Worm (Caenorhabditis elegans) whole organism, young adult: ENCODE results near the gene Y105C5B.1413.

Experiments used
- ceh-27 ChIP-seq: fragments of 200-800 bp; sonication (Bioruptor generic); optimal IDR thresholded peaks from 2 replicates; lab custom pipeline; 2018; ENCODE audit warnings: mild to moderate bottlenecking, missing genetic modification characterization, moderate library complexity, missing compliant biosample characterization
- ceh-58 ChIP-seq: fragments of 200-800 bp; sonication (Bioruptor generic); IDR thresholded peaks from 2 replicates; pipeline ENCODE4 v1.3.6; 2022; ENCODE audit warnings: missing genetic modification characterization, missing compliant biosample characterization
- dpl-1 ChIP-seq: fragments of 150-350 bp; optimal IDR thresholded peaks from 2 replicates; lab custom pipeline; 2014; ENCODE audit warnings: missing biosample characterization, missing genetic modification reagents, missing genetic modification characterization
- sea-2 ChIP-seq: fragments of 200-800 bp; sonication (Bioruptor generic); IDR thresholded peaks from 2 replicates; pipeline ENCODE4 v1.3.6; 2022; ENCODE audit warnings: missing genetic modification characterization, missing compliant biosample characterization
- unc-62 ChIP-seq: fragments of 150-350 bp; optimal IDR thresholded peaks from 2 replicates; lab custom pipeline; 2014; ENCODE audit warnings: missing biosample characterization, missing genetic modification reagents, missing genetic modification characterization
- ztf-28 ChIP-seq: fragments of 200-800 bp; sonication (Bioruptor generic); IDR thresholded peaks from 2 replicates; pipeline ENCODE4 v1.3.6; 2022; ENCODE audit warnings: missing genetic modification reagents, missing genetic modification characterization, missing compliant biosample characterization

- no peak for TF ChIP-seq ztf-28
- no peak for TF ChIP-seq unc-62
- no peak for TF ChIP-seq dpl-1 (GFP tag; lab: Kevin White, UChicago)
- TF ChIP-seq sea-2 (GFP tag; lab: Robert Waterston, UW): no peak
- no peak for TF ChIP-seq ceh-58 (GFP tag; lab: Robert Waterston, UW)
- TF ChIP-seq ceh-27 (GFP tag; lab: Kevin White, UChicago): no peak
Measured at ce11 chrIV:16171326-16171725, 13.1 kb downstream of the Y105C5B.1413 start.
